Worm (Caenorhabditis elegans): Measurements from ENCODE around the gene lys-5.

Gene lys-5

ce11 chrIV:11641802-11642201 lies 16.4 kb upstream of the lys-5 start, which contains the start of gene ZK809.1:
TSS of gene ZK809.1 (plus strand) at chrIV:11642102.
- TF ChIP-seq Y116A8C.19 (tag; optimal IDR thresholded peaks at IDR 0.05; ENCODE audit: borderline replicate concordance) (no peak), tlp-1 (tag; optimal IDR thresholded peaks at IDR 0.05) (no peak), mdl-1 (tag; optimal IDR thresholded peaks at IDR 0.05) (no peak)

ce11 chrIV:11640915-11641314 lies 15.5 kb upstream of the lys-5 start, which contains the start of gene ttr-50:
TSS of gene ttr-50 (minus strand) at chrIV:11641015.
- TF ChIP-seq fkh-10 (GFP tag; optimal IDR thresholded peaks at IDR 0.05), result no peak
- no peak for TF ChIP-seq nhr-47 (tag; optimal IDR thresholded peaks at IDR 0.05)
- TF ChIP-seq zip-4 (GFP tag; optimal IDR thresholded peaks at IDR 0.05), result no peak
- TF ChIP-seq isw-1 (GFP tag; IDR thresholded peaks at IDR 0.05), result no peak
- no peak for TF ChIP-seq hpl-2 (GFP tag; optimal IDR thresholded peaks at IDR 0.05)

- TF ChIP-seq ztf-11 (tag; optimal IDR thresholded peaks at IDR 0.05) (no peak), nhr-90 (tag; optimal IDR thresholded peaks at IDR 0.05; ENCODE audit: poor library complexity) (no peak), elt-2 (tag; optimal IDR thresholded peaks at IDR 0.05) (peak; percentile 9), ces-1 (GFP tag; optimal IDR thresholded peaks at IDR 0.05) (no peak), hpl-2 (GFP tag; optimal IDR thresholded peaks at IDR 0.05) (no peak), nhr-71 (tag; optimal IDR thresholded peaks at IDR 0.05) (peak; percentile 14)
Observed at ce11 chrIV:11638016-11638415, 12.6 kb upstream of the lys-5 start, which contains the start of gene rbm-17. TSS of gene rbm-17 (plus strand) at chrIV:11638316.

- TF ChIP-seq ceh-82 (tag; optimal IDR thresholded peaks at IDR 0.05) (no peak), pax-3 (tag; optimal IDR thresholded peaks at IDR 0.05) (no peak), nhr-90 (tag; optimal IDR thresholded peaks at IDR 0.05; ENCODE audit: poor library complexity) (peak; percentile 30), xbp-1 (tag; optimal IDR thresholded peaks at IDR 0.05) (peak; percentile 10), swsn-7 (tag; optimal IDR thresholded peaks at IDR 0.05) (peak; percentile 6), rnt-1 (tag; optimal IDR thresholded peaks at IDR 0.05) (peak; percentile 53), alr-1 (tag; optimal IDR thresholded peaks at IDR 0.05; ENCODE audit: borderline replicate concordance) (no peak), ceh-8 (GFP tag; optimal IDR thresholded peaks at IDR 0.05) (no peak), fkh-8 (tag; optimal IDR thresholded peaks at IDR 0.05) (no peak), fkh-4 (tag; optimal IDR thresholded peaks at IDR 0.05; ENCODE audit: borderline replicate concordance) (no peak), unc-130 (tag; optimal IDR thresholded peaks at IDR 0.05) (peak; percentile 54), efl-1 (optimal IDR thresholded peaks at IDR 0.05) (peak in 1 of 2 experiments; percentile 33), efl-1 (GFP tag; optimal IDR thresholded peaks at IDR 0.05 in 1 of 2) (peak; percentile 7 to 39), nhr-85 (tag) (no peak), lin-35 (GFP tag; optimal IDR thresholded peaks at IDR 0.05) (peak; percentile 22 to 71), nhr-84 (tag; optimal IDR thresholded peaks at IDR 0.05) (no peak), tbx-2 (tag; optimal IDR thresholded peaks at IDR 0.05) (peak; percentile 16), nhr-28 (tag; optimal IDR thresholded peaks at IDR 0.05) (no peak), unc-62 (GFP tag; optimal IDR thresholded peaks at IDR 0.05) (no peak), mdl-1 (tag; optimal IDR thresholded peaks at IDR 0.05) (peak in 1 of 2 experiments; percentile 91), fos-1 (tag; optimal IDR thresholded peaks at IDR 0.05) (no peak), sptf-1 (tag; optimal IDR thresholded peaks at IDR 0.05) (no peak), dpl-1 (GFP tag; optimal IDR thresholded peaks at IDR 0.05) (peak in 2 of 3 experiments; percentile 15 to 45), lin-14 (GFP tag; optimal IDR thresholded peaks at IDR 0.05) (peak; percentile 70), egl-13 (tag; optimal IDR thresholded peaks at IDR 0.05) (no peak), lsy-2 (tag; optimal IDR thresholded peaks at IDR 0.05) (peak; percentile 26 to 65), lir-3 (tag; optimal IDR thresholded peaks at IDR 0.05; ENCODE audit: poor library complexity) (peak; percentile 54), nhr-19 (GFP tag; conservative IDR thresholded peaks at IDR 0.05) (peak; percentile 77), sox-4 (tag; optimal IDR thresholded peaks at IDR 0.05) (no peak), elt-3 (tag; optimal IDR thresholded peaks at IDR 0.05) (peak in 2 of 6 experiments; percentile 16 to 67), ztf-4 (tag; optimal IDR thresholded peaks at IDR 0.05) (peak; percentile 66), mab-9 (GFP tag; IDR thresholded peaks at IDR 0.05) (no peak), snu-23 (GFP tag; optimal IDR thresholded peaks at IDR 0.05) (peak; percentile 84), elt-2 (tag; optimal IDR thresholded peaks at IDR 0.05) (no peak), zag-1 (tag; optimal IDR thresholded peaks at IDR 0.05) (no peak), zip-4 (GFP tag; optimal IDR thresholded peaks at IDR 0.05) (no peak), nhr-71 (tag; optimal IDR thresholded peaks at IDR 0.05) (peak; percentile 77), C16A3.4 (tag; optimal IDR thresholded peaks at IDR 0.05) (peak; percentile 53)
Observed at ce11 chrIV:11636409-11636723, 11.0 kb upstream of the lys-5 start, which contains the start of gene F58B3.6. TSS of gene F58B3.6 (plus strand) at chrIV:11636648.

All from whole organism, L1 larva.